Fruit fly (Drosophila melanogaster): ENCODE results near the gene Miro.
A peak's percentile ranks its signal among the peaks of the same experiment; 100 is the strongest.

Gene Miro

DNA sequence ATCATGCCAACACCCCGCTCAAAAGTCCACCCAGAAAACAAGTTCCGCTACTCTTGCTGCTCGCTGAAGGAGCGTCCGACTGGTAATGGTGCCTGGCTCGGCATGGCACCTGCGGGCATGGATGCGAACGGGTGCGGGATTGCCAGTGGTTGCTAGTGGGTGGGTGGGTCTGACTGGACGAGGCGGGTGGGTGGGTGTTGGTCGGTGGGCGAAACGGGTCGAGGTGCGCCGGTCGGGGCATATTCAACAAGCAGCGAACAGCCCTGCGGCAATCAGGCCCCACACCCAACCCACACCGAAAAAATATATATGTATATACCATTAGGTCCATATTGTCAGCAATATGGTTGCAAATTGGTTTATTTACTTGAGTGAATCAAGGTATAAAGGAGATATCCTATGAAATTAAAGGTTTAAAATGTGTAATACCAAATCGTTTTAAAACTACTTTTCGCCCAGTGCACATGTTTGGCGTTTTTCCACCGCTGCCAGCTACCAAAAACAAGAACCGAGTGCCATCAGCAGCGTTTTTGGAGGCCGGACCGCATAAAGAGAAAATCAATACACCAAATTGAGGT, 27.9 kb downstream of the Miro start (continued):
- TF ChIP-seq Mes4 (GFP tag; optimal IDR thresholded peaks at IDR 0.05): no peak
- no peak for TF ChIP-seq CG2199 (GFP tag; IDR thresholded peaks at IDR 0.05)
- no peak for TF ChIP-seq CG8944 (GFP tag; optimal IDR thresholded peaks at IDR 0.05)
- TF ChIP-seq grn (GFP tag; optimal IDR thresholded peaks at IDR 0.05): no peak
- no peak for TF ChIP-seq shn (GFP tag; optimal IDR thresholded peaks at IDR 0.05)
- peak; percentile 57 for TF ChIP-seq B-H1 (GFP tag; IDR thresholded peaks at IDR 0.05)
- peak; percentile 55 for TF ChIP-seq HHEX (GFP tag; optimal IDR thresholded peaks at IDR 0.05)
- TF ChIP-seq CG16779 (GFP tag; IDR thresholded peaks at IDR 0.05): no peak
- TF ChIP-seq CHES-1-like (GFP tag; optimal IDR thresholded peaks at IDR 0.05): peak; percentile 16
- no peak for TF ChIP-seq ham (GFP tag; IDR thresholded peaks at IDR 0.05)
- peak; percentile 61 for TF ChIP-seq CG17361 (GFP tag; IDR thresholded peaks at IDR 0.05)
- TF ChIP-seq Eip74EF (GFP tag; optimal IDR thresholded peaks at IDR 0.05): peak in 1 of 2 experiments; percentile 36
- TF ChIP-seq CG14050 (GFP tag; IDR thresholded peaks at IDR 0.05): peak; percentile 41; the same call in 2 of the 3 replicates
- TF ChIP-seq tna (GFP tag; IDR thresholded peaks at IDR 0.05; ENCODE audit: partially characterized antibody): no peak
- TF ChIP-seq CG9215 (GFP tag; IDR thresholded peaks at IDR 0.05): peak; percentile 50
- peak; percentile 38 for TF ChIP-seq oc (tag; optimal IDR thresholded peaks at IDR 0.05)
- TF ChIP-seq Ada2b (GFP tag; IDR thresholded peaks at IDR 0.05): peak; percentile 78
- peak; percentile 60; the same call in 1 of the 3 replicates for TF ChIP-seq zfh1 (GFP tag; IDR thresholded peaks at IDR 0.05)
- peak; percentile 78 for TF ChIP-seq CG14014 (GFP tag; IDR thresholded peaks at IDR 0.05)
- no peak for TF ChIP-seq Ets97D (GFP tag; optimal IDR thresholded peaks at IDR 0.05)
- TF ChIP-seq sug (tag; optimal IDR thresholded peaks at IDR 0.05): peak; percentile 9
- TF ChIP-seq Stat92E (GFP tag; optimal IDR thresholded peaks at IDR 0.05): no peak
- peak; percentile 64 for TF ChIP-seq Dek (tag; optimal IDR thresholded peaks at IDR 0.05)
- TF ChIP-seq kni (GFP tag; optimal IDR thresholded peaks at IDR 0.05): no peak
- TF ChIP-seq BtbVII (GFP tag; optimal IDR thresholded peaks at IDR 0.05): peak; percentile 29
- peak; percentile 68 for TF ChIP-seq stc (GFP tag; IDR thresholded peaks at IDR 0.05)
- TF ChIP-seq Dll (GFP tag; IDR thresholded peaks at IDR 0.05; ENCODE audit: partially characterized antibody): no peak
- peak in 1 of 2 experiments; percentile 73 for TF ChIP-seq eve (GFP tag; optimal IDR thresholded peaks at IDR 0.05)
- no peak for TF ChIP-seq maf-S (GFP tag; optimal IDR thresholded peaks at IDR 0.05)
- TF ChIP-seq grau (tag; optimal IDR thresholded peaks at IDR 0.05): peak; percentile 74
- TF ChIP-seq Sox102F (GFP tag; optimal IDR thresholded peaks at IDR 0.05): peak; percentile 73
- no peak for TF ChIP-seq pan (optimal IDR thresholded peaks at IDR 0.05)
- peak in 1 of 2 experiments; percentile 76 for TF ChIP-seq pan (GFP tag; optimal IDR thresholded peaks at IDR 0.05 in 1 of 2, IDR thresholded peaks at IDR 0.05 in 1 of 2)
- TF ChIP-seq cad (GFP tag; optimal IDR thresholded peaks at IDR 0.05): no peak
- TF ChIP-seq Abd-B (GFP tag; optimal IDR thresholded peaks at IDR 0.05): no peak
- TF ChIP-seq CG12942 (GFP tag; optimal IDR thresholded peaks at IDR 0.05): peak; percentile 36
- TF ChIP-seq Antp (GFP tag; optimal IDR thresholded peaks at IDR 0.05): peak; percentile 9
- no peak for TF ChIP-seq mld (GFP tag; IDR thresholded peaks at IDR 0.05; ENCODE audit: partially characterized antibody)
- TF ChIP-seq Awh (GFP tag; IDR thresholded peaks at IDR 0.05): peak; percentile 51; the same call in 1 of the 2 replicates
- peak; percentile 67 for TF ChIP-seq CG10366 (GFP tag; IDR thresholded peaks at IDR 0.05)
- peak; percentile 3 for TF ChIP-seq CG13894 (tag; optimal IDR thresholded peaks at IDR 0.05)
- no peak for TF ChIP-seq Dip2 (GFP tag; IDR thresholded peaks at IDR 0.05)
- peak; percentile 57 for TF ChIP-seq cwo (GFP tag; optimal IDR thresholded peaks at IDR 0.05)
- TF ChIP-seq CG43689 (GFP tag; IDR thresholded peaks at IDR 0.05): no peak
- peak; percentile 64; the same call in 1 of the 3 replicates for TF ChIP-seq C15 (GFP tag; IDR thresholded peaks at IDR 0.05)
- no peak for TF ChIP-seq Trl (optimal IDR thresholded peaks at IDR 0.05)
- no peak for TF ChIP-seq Trl (GFP tag; optimal IDR thresholded peaks at IDR 0.05)
- peak; percentile 56 for TF ChIP-seq CG9727 (GFP tag; optimal IDR thresholded peaks at IDR 0.05)
- TF ChIP-seq Hsf (GFP tag; optimal IDR thresholded peaks at IDR 0.05): peak; percentile 45
- no peak for TF ChIP-seq NK7.1 (GFP tag; optimal IDR thresholded peaks at IDR 0.05)
- no peak for TF ChIP-seq Dip3 (GFP tag; optimal IDR thresholded peaks at IDR 0.05)

Data from whole organism, embryonic.